Fruit fly (Drosophila melanogaster) whole organism, adult: Measurements from ENCODE around the gene lcs.
A peak's percentile ranks its signal among the peaks of the same experiment; 100 is the strongest.

Experiments used
- CG11617 ChIP-seq: fragments of 200-800 bp; sonication (Bioruptor generic); optimal IDR thresholded peaks from 2 replicates; lab custom pipeline; 2017; ENCODE audit warnings: mild to moderate bottlenecking, missing biosample characterization, missing genetic modification reagents, missing genetic modification characterization
- CG12768 ChIP-seq: fragments of 200-800 bp; sonication (Bioruptor generic); optimal IDR thresholded peaks from 2 replicates; lab custom pipeline; 2017; ENCODE audit warnings: missing biosample characterization, missing genetic modification characterization, mild to moderate bottlenecking, moderate library complexity, missing genetic modification reagents
- CG14711 ChIP-seq: fragments of 200-800 bp; sonication (Bioruptor generic); optimal IDR thresholded peaks from 2 replicates; lab custom pipeline; 2018; ENCODE audit warnings: missing biosample characterization, mild to moderate bottlenecking, missing genetic modification characterization, moderate library complexity
- CG1620 ChIP-seq: fragments of 200-800 bp; sonication (Bioruptor generic); optimal IDR thresholded peaks from 2 replicates; lab custom pipeline; 2016; ENCODE audit warnings: missing biosample characterization, missing genetic modification characterization
- CG33017 ChIP-seq: fragments of 200-800 bp; sonication (Bioruptor generic); optimal IDR thresholded peaks from 2 replicates; lab custom pipeline; 2018; ENCODE audit warnings: missing biosample characterization, mild to moderate bottlenecking, missing genetic modification characterization, moderate library complexity
- CG5204 ChIP-seq: fragments of 200-800 bp; sonication (Bioruptor generic); optimal IDR thresholded peaks from 2 replicates; lab custom pipeline; 2016; ENCODE audit warnings: missing biosample characterization, missing genetic modification characterization
- CG7045 ChIP-seq: fragments of 200-800 bp; sonication (Bioruptor generic); optimal IDR thresholded peaks from 2 replicates; lab custom pipeline; 2017; ENCODE audit warnings: missing biosample characterization, mild to moderate bottlenecking, missing genetic modification characterization
- CG7101 ChIP-seq: fragments of 200-800 bp; sonication (Bioruptor generic); optimal IDR thresholded peaks from 2 replicates; lab custom pipeline; 2018; ENCODE audit warnings: missing biosample characterization, mild to moderate bottlenecking, missing genetic modification characterization, moderate library complexity
- Clk ChIP-seq: fragments of 200-800 bp; sonication (Bioruptor generic); optimal IDR thresholded peaks from 2 replicates; lab custom pipeline; 2017; ENCODE audit warnings: missing biosample characterization, missing genetic modification characterization
- Crg-1 ChIP-seq: fragments of 200-800 bp; sonication (Bioruptor generic); optimal IDR thresholded peaks from 2 replicates; lab custom pipeline; 2016; ENCODE audit warnings: missing biosample characterization, missing genetic modification characterization
- Hr96 ChIP-seq: fragments of 200-800 bp; sonication (Bioruptor generic); optimal IDR thresholded peaks from 2 replicates; lab custom pipeline; 2016; ENCODE audit warnings: missing biosample characterization, missing genetic modification characterization
- Mnt ChIP-seq: fragments of 200-800 bp; sonication (Bioruptor generic); optimal IDR thresholded peaks from 2 replicates; lab custom pipeline; 2016; ENCODE audit warnings: missing biosample characterization, mild to moderate bottlenecking, missing genetic modification characterization
- bab1 ChIP-seq: fragments of 200-800 bp; sonication (Bioruptor generic); optimal IDR thresholded peaks from 3 replicates; lab custom pipeline; 2019; ENCODE audit warnings: missing biosample characterization, mild to moderate bottlenecking, missing genetic modification characterization, moderate library complexity
- cic ChIP-seq: fragments of 200-800 bp; sonication (Bioruptor generic); optimal IDR thresholded peaks from 2 replicates; lab custom pipeline; 2017; ENCODE audit warnings: missing biosample characterization, mild to moderate bottlenecking, missing genetic modification characterization, moderate library complexity
- cnc ChIP-seq, 2 experiments: fragments of >200 bp; optimal IDR thresholded peaks; 2 replicates each; lab custom pipeline; 2017
- kay ChIP-seq: fragments of 200-800 bp; sonication (Bioruptor generic); peaks from one replicate; lab custom pipeline; 2016; ENCODE audit warnings: missing biosample characterization, missing genetic modification characterization, borderline replicate concordance
- ovo ChIP-seq: fragments of 200-800 bp; sonication (Bioruptor generic); optimal IDR thresholded peaks from 2 replicates; lab custom pipeline; 2016; ENCODE audit warnings: missing biosample characterization, missing genetic modification characterization
- pad ChIP-seq: fragments of 200-800 bp; sonication (Bioruptor generic); optimal IDR thresholded peaks from 3 replicates; lab custom pipeline; 2017; ENCODE audit warnings: missing biosample characterization, missing genetic modification characterization, mild to moderate bottlenecking, moderate library complexity, missing genetic modification reagents
- tj ChIP-seq: fragments of 200-800 bp; sonication (Bioruptor generic); optimal IDR thresholded peaks from 3 replicates; lab custom pipeline; 2017; ENCODE audit warnings: missing biosample characterization, mild to moderate bottlenecking, missing genetic modification characterization, moderate library complexity
- toe ChIP-seq: fragments of 200-800 bp; sonication (Bioruptor generic); optimal IDR thresholded peaks from 2 replicates; lab custom pipeline; 2016; ENCODE audit warnings: missing biosample characterization, missing genetic modification characterization

The lcs gene

dm6 chrX:21396860-21397459 is at the start of gene lcs:
TSS of gene lcs (minus strand) at chrX:21397316.
- TF ChIP-seq kay (no peak), Clk (no peak), CG33017 (tag; lab: Kevin White, UChicago) (no peak), cic (no peak), Mnt (no peak), CG12768 (GFP tag; lab: Kevin White, UChicago) (no peak), CG7101 (no peak)

DNA sequence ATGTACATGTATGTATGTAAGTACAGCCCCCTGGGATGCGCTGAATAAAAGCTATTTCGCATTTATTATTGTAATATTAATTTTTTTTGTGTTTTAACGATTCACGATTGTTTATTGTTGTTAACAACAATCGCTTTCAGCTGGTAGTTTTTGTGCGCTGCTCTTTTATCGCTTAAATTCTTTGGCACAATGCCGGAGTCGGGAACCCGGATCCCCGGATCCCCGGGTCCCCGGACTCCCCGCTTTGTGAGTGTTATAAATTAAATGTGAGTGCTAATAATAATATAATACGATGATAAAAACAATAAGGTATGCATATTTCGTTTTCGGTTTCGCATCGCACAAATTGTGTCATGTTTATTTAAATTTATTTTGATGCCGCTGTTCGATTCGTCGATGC is 43.6 kb upstream of the lcs start:
- TF ChIP-seq tj (GFP tag; lab: Kevin White, UChicago) (no peak), Crg-1 (GFP tag; lab: Kevin White, UChicago) (no peak)

DNA sequence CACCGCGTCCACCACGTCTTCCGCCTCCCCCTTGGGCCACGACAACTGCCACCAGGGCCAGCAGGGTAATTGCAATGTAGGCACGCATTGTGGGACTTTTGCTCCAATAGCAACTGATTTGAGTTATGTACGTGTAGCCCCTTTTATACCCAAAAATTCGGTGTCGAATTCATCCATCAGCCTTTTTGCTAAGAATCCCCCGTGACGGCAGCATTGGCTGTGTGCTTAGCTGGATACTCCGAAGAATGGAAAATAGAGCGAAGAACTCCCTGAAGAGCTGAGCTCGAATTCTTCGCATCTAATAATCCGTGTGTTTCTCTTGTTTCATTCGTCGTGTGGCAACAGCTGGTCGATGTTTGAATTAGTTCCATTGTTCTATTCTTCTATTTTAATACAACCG is 32.0 kb upstream of the lcs start, which contains the start of gene CG10918:
CG10918 (minus strand) TSS at position 101 of the 400 bp plus-strand sequence.
- TF ChIP-seq Hr96 (no peak), tj (GFP tag; lab: Kevin White, UChicago) (no peak), ovo (GFP tag; lab: Kevin White, UChicago) (no peak), bab1 (GFP tag; lab: Kevin White, UChicago) (no peak), cic (no peak), CG14711 (tag; lab: Kevin White, UChicago) (no peak), pad (GFP tag; lab: Kevin White, UChicago) (no peak), kay (no peak), CG7101 (no peak), CG7045 (GFP tag; lab: Kevin White, UChicago) (no peak), cnc (optimal IDR thresholded peaks at IDR 0.05; lab: Kevin White, UChicago) (no peak), Clk (no peak), CG33017 (tag; lab: Kevin White, UChicago) (no peak), CG1620 (no peak), CG12768 (GFP tag; lab: Kevin White, UChicago) (no peak), CG5204 (GFP tag; lab: Kevin White, UChicago) (no peak)

dm6 chrX:21402672-21403071 is 5.6 kb upstream of the lcs start, which contains the start of gene whe:
TSS of gene whe (minus strand) at chrX:21402772.
- TF ChIP-seq CG12768 (GFP tag; lab: Kevin White, UChicago) (no peak), CG7045 (GFP tag; lab: Kevin White, UChicago) (no peak), Mnt (no peak), CG14711 (tag; lab: Kevin White, UChicago) (no peak), cnc (optimal IDR thresholded peaks at IDR 0.05; lab: Kevin White, UChicago) (no peak), CG5204 (GFP tag; lab: Kevin White, UChicago) (no peak), bab1 (GFP tag; lab: Kevin White, UChicago) (no peak), cic (no peak), toe (GFP tag; lab: Kevin White, UChicago) (no peak), Hr96 (no peak), CG33017 (tag; lab: Kevin White, UChicago) (no peak), Crg-1 (GFP tag; lab: Kevin White, UChicago) (no peak), CG11617 (GFP tag; lab: Kevin White, UChicago) (no peak), Clk (no peak), tj (GFP tag; lab: Kevin White, UChicago) (no peak)

- no peak for TF ChIP-seq ovo (GFP tag; lab: Kevin White, UChicago)
- TF ChIP-seq toe (GFP tag; lab: Kevin White, UChicago), result no peak
- no peak for TF ChIP-seq CG11617 (GFP tag; lab: Kevin White, UChicago)
- no peak for TF ChIP-seq cic
- TF ChIP-seq CG14711 (tag; lab: Kevin White, UChicago), result no peak
- TF ChIP-seq CG1620, result no peak
- TF ChIP-seq tj (GFP tag; lab: Kevin White, UChicago), result no peak
- TF ChIP-seq kay, result no peak
- TF ChIP-seq CG33017 (tag; lab: Kevin White, UChicago), result no peak
- no peak for TF ChIP-seq Mnt
- TF ChIP-seq CG7101, result no peak
- no peak for TF ChIP-seq Hr96
- no peak for TF ChIP-seq CG7045 (GFP tag; lab: Kevin White, UChicago)
- TF ChIP-seq bab1 (GFP tag; lab: Kevin White, UChicago), result no peak
- no peak for TF ChIP-seq CG5204 (GFP tag; lab: Kevin White, UChicago)
- TF ChIP-seq Crg-1 (GFP tag; lab: Kevin White, UChicago), result no peak
- TF ChIP-seq CG12768 (GFP tag; lab: Kevin White, UChicago), result no peak
Observed at dm6 chrX:21388734-21389133, 8.4 kb downstream of the lcs start, which contains the start of gene mst. TSS of gene mst (plus strand) at chrX:21388977.

- TF ChIP-seq toe (GFP tag; lab: Kevin White, UChicago) (no peak), Mnt (peak; percentile 54)
Observed at dm6 chrX:21387695-21388094, 9.4 kb downstream of the lcs start, which contains the start of gene Ddx56. TSS of gene Ddx56 (minus strand) at chrX:21387946.

DNA sequence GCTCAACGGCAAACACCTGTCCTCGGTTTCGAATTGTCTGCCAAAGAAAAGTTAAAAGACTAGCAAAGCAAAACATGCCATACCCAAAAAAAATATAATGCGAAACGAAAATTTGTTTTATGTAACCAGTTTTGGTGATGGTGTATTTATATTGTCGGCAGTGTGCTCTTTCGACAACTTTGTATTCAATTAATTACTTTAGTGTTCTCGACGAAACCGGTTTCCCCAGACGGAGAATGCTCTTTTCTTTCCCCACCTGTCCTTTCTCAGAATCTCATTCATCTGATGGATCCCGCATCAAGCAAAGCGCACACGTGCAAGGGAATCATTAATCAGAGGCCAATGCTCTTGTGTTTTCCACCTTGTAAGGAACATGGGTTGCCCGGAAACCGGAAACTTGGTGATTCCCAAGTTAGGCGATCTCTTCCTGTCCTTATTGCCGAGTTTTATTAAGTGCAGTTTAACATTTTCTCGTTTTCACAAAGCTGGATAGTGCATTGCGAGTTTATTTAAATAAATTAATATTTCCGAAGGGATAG is 18.7 kb downstream of the lcs start:
- TF ChIP-seq CG7101 (no peak), Crg-1 (GFP tag; lab: Kevin White, UChicago) (no peak), ovo (GFP tag; lab: Kevin White, UChicago) (no peak), Mnt (no peak), pad (GFP tag; lab: Kevin White, UChicago) (no peak), kay (no peak), CG12768 (GFP tag; lab: Kevin White, UChicago) (no peak)
